Worm (Caenorhabditis elegans) whole organism, dauer: ENCODE data around the gene C06G4.6.

Experiments used
- unc-62 ChIP-seq: sonication (generic microtip); optimal IDR thresholded peaks from 2 replicates; lab custom pipeline; 2017; ENCODE audit warnings: missing biosample characterization, missing genetic modification reagents, missing genetic modification characterization

The C06G4.6 gene

DNA sequence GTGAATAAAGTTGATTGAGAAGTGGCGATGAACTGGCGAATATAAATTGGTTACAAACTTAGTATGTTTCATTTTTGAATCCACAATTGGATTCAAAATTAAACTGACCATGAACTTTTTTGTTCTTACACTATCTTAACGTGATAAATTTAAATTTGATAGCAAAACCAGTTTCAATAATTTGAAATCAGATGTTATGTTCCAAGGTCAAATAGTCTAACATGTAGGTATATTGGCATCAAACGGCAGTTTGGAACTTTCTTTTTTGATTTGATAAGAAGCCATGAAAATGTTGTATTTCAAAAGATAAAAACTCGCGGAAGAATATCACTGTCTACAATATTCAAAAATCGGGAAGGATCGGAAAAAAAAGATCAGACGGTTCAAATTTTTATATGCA is 31.9 kb downstream of the C06G4.6 start:
- TF ChIP-seq unc-62 (GFP tag; lab: Kevin White, UChicago), result no peak

DNA sequence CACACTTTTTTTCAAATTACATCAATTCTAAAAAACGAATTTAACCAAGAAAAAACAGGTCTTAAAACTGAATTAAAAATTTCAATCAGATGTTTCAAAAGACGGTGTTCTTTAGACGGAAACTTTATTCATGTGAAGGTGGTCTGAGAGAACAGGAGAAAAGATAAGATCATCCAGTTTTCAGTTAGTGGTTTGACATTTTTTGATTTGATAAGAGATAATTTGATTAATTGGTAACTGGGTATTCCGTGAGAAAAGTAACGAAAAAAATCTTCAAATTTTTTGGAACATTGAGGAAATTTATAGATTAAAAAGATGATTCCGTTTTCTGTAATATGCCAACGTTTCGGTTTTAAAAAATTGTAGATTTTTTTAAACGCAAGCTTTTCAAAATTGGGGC is 32.3 kb downstream of the C06G4.6 start:
- TF ChIP-seq unc-62 (GFP tag; lab: Kevin White, UChicago), result no peak

DNA sequence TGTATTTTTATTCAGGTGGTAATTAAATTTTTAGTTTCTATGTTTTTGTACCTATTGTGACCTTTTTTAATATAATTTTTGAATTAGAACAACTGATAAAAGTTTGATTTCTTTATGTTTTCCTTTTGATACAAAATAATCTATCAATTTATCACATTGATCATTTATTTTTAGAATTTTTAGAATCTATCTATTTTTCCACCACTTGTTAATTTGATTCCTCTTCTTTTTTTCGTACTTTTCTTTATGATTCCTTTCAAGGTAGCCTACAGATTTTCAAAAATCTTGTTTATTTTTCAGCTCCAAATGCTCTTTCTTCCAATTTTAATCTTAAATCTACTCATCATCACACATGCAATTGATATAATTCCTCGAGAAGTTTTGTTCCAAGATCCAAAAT is 33.8 kb downstream of the C06G4.6 start, which contains the start of gene dpf-6:
Gene dpf-6 (plus strand): TSS at position 301 of the 400 bp plus-strand sequence.
- no peak for TF ChIP-seq unc-62 (GFP tag; lab: Kevin White, UChicago)

DNA sequence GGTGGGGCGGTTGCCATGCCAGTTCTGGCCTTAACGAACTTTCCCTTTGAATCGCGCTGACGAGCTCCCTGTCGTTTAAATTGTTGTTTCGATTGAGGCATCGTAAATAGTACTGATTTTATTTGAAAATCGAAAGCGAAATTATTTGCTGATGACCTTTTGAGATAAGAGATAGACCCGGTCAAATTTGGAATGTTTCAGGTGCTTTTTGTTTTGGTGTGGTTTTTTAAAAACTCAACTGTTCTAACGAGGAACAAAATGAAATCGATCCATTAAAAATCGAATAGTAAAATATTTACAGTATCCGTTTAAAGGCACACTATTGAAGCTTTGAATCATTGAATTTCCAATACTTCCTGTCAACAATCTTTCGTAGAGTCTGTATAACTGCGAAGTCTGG is 38.6 kb downstream of the C06G4.6 start, which contains the start of gene K12H4.6:
Gene K12H4.6 (minus strand): TSS at position 101 of the 400 bp plus-strand sequence.
- TF ChIP-seq unc-62 (GFP tag; lab: Kevin White, UChicago), result no peak

DNA sequence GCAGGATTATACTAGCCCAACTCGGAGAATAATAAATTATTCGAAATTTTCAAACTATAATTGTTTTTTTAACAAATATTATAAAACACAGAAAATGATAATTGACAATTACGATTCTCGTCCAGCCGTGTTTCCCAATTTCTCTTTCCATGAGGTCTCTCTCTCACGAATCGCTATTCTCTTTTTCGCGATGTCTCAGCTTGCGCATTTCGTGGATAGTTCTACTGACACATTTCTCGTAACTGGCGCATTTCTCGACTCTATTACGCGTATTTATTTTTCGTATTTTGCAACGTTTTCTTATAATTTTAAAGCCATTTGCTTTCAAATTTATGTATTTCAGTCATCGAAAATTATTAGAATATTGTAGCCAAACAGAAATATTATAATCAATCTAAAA is 39.6 kb downstream of the C06G4.6 start:
- no peak for TF ChIP-seq unc-62 (GFP tag; lab: Kevin White, UChicago)

DNA sequence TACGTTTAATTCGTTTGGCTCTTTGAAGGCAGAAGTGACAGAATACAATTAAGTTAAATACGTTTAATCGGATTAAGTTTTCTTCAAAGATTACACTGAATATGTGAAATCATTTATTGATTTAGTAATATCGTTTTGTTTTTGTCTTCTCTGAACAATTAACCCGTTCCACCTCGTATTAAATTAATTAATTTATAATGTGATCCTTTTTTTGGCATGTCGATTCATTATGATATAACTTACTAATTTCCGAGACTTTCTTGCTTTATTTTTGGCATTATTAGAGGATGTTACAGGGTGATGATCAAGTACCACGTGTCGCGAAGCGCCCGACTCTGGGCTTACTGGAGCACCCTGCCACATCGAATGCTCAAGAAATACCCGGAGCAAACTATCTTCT is 40.0 kb downstream of the C06G4.6 start, which contains the start of gene K12H4.5:
Gene K12H4.5 (plus strand): TSS at position 301 of the 400 bp plus-strand sequence.
- no peak for TF ChIP-seq unc-62 (GFP tag; lab: Kevin White, UChicago)

DNA sequence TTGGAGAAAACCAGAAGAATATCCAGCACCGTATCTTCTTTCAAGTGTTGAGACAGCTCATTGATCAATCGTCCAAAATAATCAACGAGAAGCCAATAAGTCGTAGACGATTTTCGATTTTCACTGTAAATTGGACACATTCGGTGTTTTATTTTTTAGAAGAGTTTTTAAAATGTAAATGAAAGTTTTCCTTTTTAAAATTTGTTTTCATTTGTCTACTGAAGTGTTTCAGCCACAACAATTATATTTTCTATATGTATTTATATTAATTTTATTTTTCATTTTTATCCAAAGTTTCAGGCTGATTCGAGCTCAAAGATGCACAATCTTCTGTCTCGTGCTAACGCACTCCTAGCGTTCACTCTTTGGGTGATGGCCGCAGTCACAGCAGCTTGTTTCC is 40.5 kb downstream of the C06G4.6 start, which contains the start of gene spcs-3:
Gene spcs-3 (plus strand): TSS at position 301 of the 400 bp plus-strand sequence.
- no peak for TF ChIP-seq unc-62 (GFP tag; lab: Kevin White, UChicago)

DNA sequence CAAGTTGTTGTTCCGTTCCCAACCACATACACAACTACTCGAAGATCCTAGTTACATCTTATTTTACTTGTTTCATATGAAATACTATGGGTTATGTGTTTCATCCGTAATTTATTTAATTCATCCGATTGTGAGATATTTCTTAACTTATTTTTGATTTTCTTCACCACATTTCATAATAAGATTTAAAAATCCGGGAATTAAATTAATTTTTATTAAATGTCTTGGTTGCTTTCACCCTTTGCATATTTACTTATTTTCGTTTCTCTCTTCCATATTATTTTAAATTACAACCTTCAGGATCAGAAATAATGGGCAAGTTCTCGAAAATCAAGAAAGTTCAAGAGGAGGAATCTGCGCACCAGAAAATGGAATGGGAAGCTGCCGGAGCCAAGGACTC is 41.5 kb downstream of the C06G4.6 start, which contains the start of gene K12H4.3:
Gene K12H4.3 (plus strand): TSS at position 301 of the 400 bp plus-strand sequence.
- no peak for TF ChIP-seq unc-62 (GFP tag; lab: Kevin White, UChicago)

DNA sequence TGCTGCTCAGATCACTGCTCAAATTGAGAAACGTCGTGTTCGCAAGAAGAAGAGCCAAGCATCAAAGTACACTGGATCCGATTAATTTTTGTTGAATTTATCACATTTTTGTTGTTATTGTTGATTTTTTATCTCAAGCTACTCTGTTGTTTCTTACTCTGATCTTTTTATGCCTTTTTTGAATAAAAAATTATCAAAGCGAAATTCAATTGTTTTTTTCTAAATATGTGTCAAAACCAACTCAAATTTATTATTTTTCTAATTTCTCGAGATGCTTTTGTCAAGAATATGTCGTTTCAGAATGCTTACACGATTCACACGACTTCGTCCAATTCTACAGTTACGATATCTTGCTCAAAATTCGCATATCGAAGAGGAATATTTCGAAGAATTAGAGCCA is 43.2 kb downstream of the C06G4.6 start, which contains the start of gene K12H4.2:
Gene K12H4.2 (plus strand): TSS at position 301 of the 400 bp plus-strand sequence.
- TF ChIP-seq unc-62 (GFP tag; lab: Kevin White, UChicago), result no peak

DNA sequence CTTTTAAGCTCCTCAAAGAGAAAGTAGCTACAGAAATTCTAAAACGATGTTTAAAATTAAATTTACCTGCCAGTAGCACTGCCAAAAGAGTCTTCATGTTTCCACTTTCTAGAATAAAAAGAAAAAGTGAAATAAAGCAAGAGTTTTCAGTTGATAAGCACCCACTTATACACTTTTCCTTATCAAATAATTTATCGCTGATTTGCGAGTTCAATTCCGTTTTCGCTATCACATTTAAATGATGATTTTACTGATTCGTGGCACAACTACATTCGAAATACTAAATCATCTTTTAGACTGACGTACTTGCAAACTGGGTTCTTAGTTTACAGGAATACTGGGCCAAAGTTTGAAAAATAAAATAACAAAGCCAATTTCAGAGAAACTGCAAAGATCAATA is 46.8 kb downstream of the C06G4.6 start, which contains the start of gene K12H4.7:
Gene K12H4.7 (minus strand): TSS at position 138 of the 400 bp plus-strand sequence.
- TF ChIP-seq unc-62 (GFP tag; lab: Kevin White, UChicago), result no peak

DNA sequence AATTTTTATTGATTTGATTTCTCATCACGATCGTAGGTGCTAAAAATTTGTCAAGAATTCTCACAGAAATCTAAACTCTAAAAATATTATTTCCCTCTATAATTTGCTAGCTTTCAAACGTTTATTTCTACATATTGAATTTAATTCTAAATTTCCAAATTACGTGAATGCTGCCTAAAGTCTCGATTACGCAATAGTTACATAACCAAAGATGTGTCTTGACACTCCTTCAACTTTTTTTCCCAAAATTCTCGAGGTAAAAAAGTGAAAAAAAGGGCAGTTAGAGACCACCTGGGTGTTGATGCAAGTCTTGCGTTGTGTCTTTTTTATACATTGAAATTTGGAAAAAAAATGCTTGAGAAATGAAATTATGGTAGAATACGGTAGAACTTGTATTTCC is 47.6 kb downstream of the C06G4.6 start:
- TF ChIP-seq unc-62 (GFP tag; lab: Kevin White, UChicago), result no peak
